Worm (Caenorhabditis elegans): ENCODE measurements around the gene pigg-1.

DNA sequence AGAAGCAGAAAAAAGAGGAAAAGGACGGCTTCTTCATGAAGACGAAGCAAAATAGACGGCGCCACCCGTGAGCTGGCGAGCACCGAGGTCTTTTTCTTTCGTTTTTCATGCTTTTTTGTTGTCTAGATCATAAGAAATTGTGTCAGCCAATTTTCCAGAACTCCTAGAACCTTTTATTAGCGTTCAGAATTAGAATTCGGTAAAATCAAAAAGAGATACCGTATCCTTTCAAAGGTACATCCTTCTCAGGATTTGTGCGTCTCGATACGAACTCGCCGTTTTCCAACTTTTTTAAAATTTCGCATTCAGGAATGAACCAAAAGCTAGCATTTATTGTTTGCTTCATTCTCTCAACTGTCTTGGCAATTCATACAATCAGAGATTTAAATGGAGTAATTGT is 27.0 kb downstream of the pigg-1 start, which contains the start of gene F54C9.7:
- TF ChIP-seq fkh-10 (GFP tag; optimal IDR thresholded peaks at IDR 0.05) (no peak), fos-1 (tag; optimal IDR thresholded peaks at IDR 0.05) (no peak), ceh-9 (tag; optimal IDR thresholded peaks at IDR 0.05) (no peak), nhr-77 (tag; optimal IDR thresholded peaks at IDR 0.05) (no peak), ZK546.5 (tag; optimal IDR thresholded peaks at IDR 0.05) (no peak), nfya-1 (tag; optimal IDR thresholded peaks at IDR 0.05; ENCODE audit: insufficient read depth) (no peak), unc-62 (GFP tag; optimal IDR thresholded peaks at IDR 0.05) (no peak), pqm-1 (tag; optimal IDR thresholded peaks at IDR 0.05) (no peak), tbx-2 (tag; optimal IDR thresholded peaks at IDR 0.05) (no peak), nhr-28 (tag; optimal IDR thresholded peaks at IDR 0.05) (no peak)

All from whole organism, L3 larva.